Fruit fly (Drosophila melanogaster): Measurements from ENCODE around the gene CG12395.

- TF ChIP-seq Sin3A (optimal IDR thresholded peaks at IDR 0.05) (no peak), insv (optimal IDR thresholded peaks at IDR 0.05) (no peak), psq (optimal IDR thresholded peaks at IDR 0.05) (no peak), h (optimal IDR thresholded peaks at IDR 0.05) (no peak), ttk (optimal IDR thresholded peaks at IDR 0.05) (no peak)
These were observed 33.8 kb upstream of the CG12395 start for dm6 chrX:16096488-16096887.

Measured in Kc167 (cell line).